Worm (Caenorhabditis elegans): ENCODE data around the gene srx-10.
A peak's percentile ranks its signal among the peaks of the same experiment; 100 is the strongest.

Gene srx-10

ce11 chrV:13909400-13909799, 36.9 kb downstream of the srx-10 start, which contains the start of gene C06B3.7 (continued):
- TF ChIP-seq unc-86 (tag; optimal IDR thresholded peaks at IDR 0.05) (no peak), fkh-10 (GFP tag; optimal IDR thresholded peaks at IDR 0.05) (no peak), lin-35 (GFP tag; optimal IDR thresholded peaks at IDR 0.05) (peak; percentile 64 to 90), ceh-82 (tag; optimal IDR thresholded peaks at IDR 0.05) (peak in 2 of 3 experiments; percentile 40 to 52), hlh-4 (tag; optimal IDR thresholded peaks at IDR 0.05) (no peak), fkh-8 (tag; optimal IDR thresholded peaks at IDR 0.05) (peak; percentile 90), rnt-1 (tag; optimal IDR thresholded peaks at IDR 0.05) (peak; percentile 85), swsn-7 (tag; optimal IDR thresholded peaks at IDR 0.05) (peak; percentile 66), lir-3 (tag; optimal IDR thresholded peaks at IDR 0.05; ENCODE audit: poor library complexity) (peak; percentile 59), unc-62 (GFP tag; optimal IDR thresholded peaks at IDR 0.05) (no peak), mep-1 (tag; optimal IDR thresholded peaks at IDR 0.05) (peak; percentile 88), sox-4 (tag; optimal IDR thresholded peaks at IDR 0.05) (peak; percentile 61), ces-1 (GFP tag; optimal IDR thresholded peaks at IDR 0.05) (no peak), ceh-90 (tag; optimal IDR thresholded peaks at IDR 0.05) (peak; percentile 26), snu-23 (GFP tag; optimal IDR thresholded peaks at IDR 0.05) (peak; percentile 90), isw-1 (GFP tag; IDR thresholded peaks at IDR 0.05) (peak; percentile 16; the same call in 1 of the 2 replicates), zip-4 (GFP tag; optimal IDR thresholded peaks at IDR 0.05) (peak; percentile 98), elt-2 (tag; optimal IDR thresholded peaks at IDR 0.05) (peak; percentile 85), jun-1 (tag; optimal IDR thresholded peaks at IDR 0.05) (peak; percentile 73), ceh-88 (GFP tag; IDR thresholded peaks at IDR 0.05) (peak; percentile 33; the same call in 1 of the 2 replicates), sup-37 (GFP tag; optimal IDR thresholded peaks at IDR 0.05) (no peak), nhr-71 (tag; optimal IDR thresholded peaks at IDR 0.05) (peak; percentile 97), grh-1 (GFP tag; IDR thresholded peaks at IDR 0.05) (no peak), efl-1 (optimal IDR thresholded peaks at IDR 0.05) (peak; percentile 36 to 54), efl-1 (GFP tag; optimal IDR thresholded peaks at IDR 0.05 in 1 of 2) (peak; percentile 26 to 87), nhr-28 (tag; optimal IDR thresholded peaks at IDR 0.05) (no peak), ztf-4 (tag; optimal IDR thresholded peaks at IDR 0.05) (peak; percentile 81), pag-3 (tag; optimal IDR thresholded peaks at IDR 0.05; ENCODE audit: borderline replicate concordance, insufficient read depth) (no peak), nhr-12 (tag; optimal IDR thresholded peaks at IDR 0.05) (no peak), alr-1 (tag; optimal IDR thresholded peaks at IDR 0.05; ENCODE audit: borderline replicate concordance) (no peak), ceh-8 (GFP tag; optimal IDR thresholded peaks at IDR 0.05) (no peak), C04F5.9 (tag; optimal IDR thresholded peaks at IDR 0.05) (peak; percentile 55), egl-13 (tag; optimal IDR thresholded peaks at IDR 0.05) (no peak), nhr-20 (tag; optimal IDR thresholded peaks at IDR 0.05) (peak; percentile 94), mef-2 (tag; optimal IDR thresholded peaks at IDR 0.05) (peak; percentile 64), pax-3 (tag; optimal IDR thresholded peaks at IDR 0.05) (peak; percentile 82), dpl-1 (GFP tag; optimal IDR thresholded peaks at IDR 0.05) (peak; percentile 45 to 54 (median 52)), vab-15 (tag; optimal IDR thresholded peaks at IDR 0.05) (peak; percentile 100), lin-39 (tag; optimal IDR thresholded peaks at IDR 0.05) (peak; percentile 34), irx-1 (tag; optimal IDR thresholded peaks at IDR 0.05) (peak; percentile 63), blmp-1 (tag; optimal IDR thresholded peaks at IDR 0.05) (peak; percentile 89), fkh-4 (tag; optimal IDR thresholded peaks at IDR 0.05; ENCODE audit: borderline replicate concordance) (no peak), ama-1 (optimal IDR thresholded peaks at IDR 0.05) (peak; percentile 66), tbx-2 (tag; optimal IDR thresholded peaks at IDR 0.05) (peak; percentile 75), lin-13 (GFP tag; optimal IDR thresholded peaks at IDR 0.05) (peak; percentile 78), pqm-1 (tag; optimal IDR thresholded peaks at IDR 0.05) (peak; percentile 46), nhr-90 (tag; optimal IDR thresholded peaks at IDR 0.05; ENCODE audit: poor library complexity) (peak; percentile 83), ceh-63 (GFP tag; optimal IDR thresholded peaks at IDR 0.05) (no peak), elt-3 (tag; optimal IDR thresholded peaks at IDR 0.05) (peak in 4 of 6 experiments; percentile 16 to 97 (median 50))
